Worm (Caenorhabditis elegans) whole organism, midembryonic: Measurements from ENCODE around the gene acs-9.

Source experiments
- T22C8.4 ChIP-seq: fragments of 200-800 bp; sonication (Bioruptor generic); IDR thresholded peaks from 2 replicates; pipeline ENCODE4 v1.3.6; 2022; ENCODE audit warnings: missing genetic modification characterization, missing compliant biosample characterization
- klf-2 ChIP-seq: fragments of 200-800 bp; sonication (Bioruptor generic); conservative IDR thresholded peaks from 2 replicates; pipeline ENCODE4 v1.3.6; 2022; ENCODE audit warnings: missing genetic modification reagents, missing genetic modification characterization, missing compliant biosample characterization
- med-1 ChIP-seq: sonication (generic microtip); optimal IDR thresholded peaks from 2 replicates; lab custom pipeline; 2017; ENCODE audit warnings: missing genetic modification characterization, mild to moderate bottlenecking, missing compliant biosample characterization, antibody characterized with exemption, missing genetic modification reagents; ENCODE audit not compliant: insufficient read depth
- ref-1 ChIP-seq: fragments of 200-800 bp; sonication (Bioruptor generic); conservative IDR thresholded peaks from 2 replicates; pipeline ENCODE4 v1.3.6; 2022; ENCODE audit warnings: missing genetic modification reagents, missing genetic modification characterization, missing compliant biosample characterization
- tab-1 ChIP-seq: fragments of 200-800 bp; sonication (Bioruptor generic); IDR thresholded peaks from 2 replicates; pipeline ENCODE4 v1.3.6; 2022; ENCODE audit warnings: missing genetic modification characterization, missing compliant biosample characterization
- ztf-23 ChIP-seq: fragments of 200-800 bp; sonication (Bioruptor generic); IDR thresholded peaks from 2 replicates; pipeline ENCODE4 v1.3.6; 2022; ENCODE audit warnings: missing genetic modification reagents, missing genetic modification characterization, missing compliant biosample characterization
- ztf-29 ChIP-seq: fragments of 200-800 bp; sonication (Bioruptor generic); IDR thresholded peaks from 2 replicates; pipeline ENCODE4 v1.3.6; 2022; ENCODE audit warnings: missing genetic modification reagents, missing genetic modification characterization, missing compliant biosample characterization

- no peak for TF ChIP-seq klf-2 (GFP tag; lab: Robert Waterston, UW)
- no peak for TF ChIP-seq tab-1 (GFP tag; lab: Robert Waterston, UW)
- TF ChIP-seq ztf-23 (GFP tag; lab: Robert Waterston, UW) = no peak
- no peak for TF ChIP-seq T22C8.4
- TF ChIP-seq ref-1 (GFP tag; lab: Robert Waterston, UW) = no peak
- no peak for TF ChIP-seq ztf-29
- no peak for TF ChIP-seq med-1 (GFP tag; lab: Kevin White, UChicago)
Observed at ce11 chrX:16923636-16924035, 43.3 kb upstream of the acs-9 start, which contains the start of gene C30E1.4.
